Worm (Caenorhabditis elegans): ENCODE measurements around the gene F54C9.7.
A peak's percentile ranks its signal among the peaks of the same experiment; 100 is the strongest.

F54C9.7 gene

ce11 chrII:8562002-8562401, 11.1 kb upstream of the F54C9.7 start, which contains the start of gene F54C9.14:
Gene F54C9.14 (plus strand): TSS chrII:8562302.
- no peak for TF ChIP-seq ztf-11 (tag; optimal IDR thresholded peaks at IDR 0.05)
- TF ChIP-seq nhr-237 (tag; optimal IDR thresholded peaks at IDR 0.05), result no peak
- TF ChIP-seq ceh-43 (GFP tag; optimal IDR thresholded peaks at IDR 0.05), result no peak
- no peak for TF ChIP-seq unc-120 (tag; optimal IDR thresholded peaks at IDR 0.05; ENCODE audit: poor library complexity, severe bottlenecking)
- TF ChIP-seq pha-4 (tag; optimal IDR thresholded peaks at IDR 0.05), result no peak
- TF ChIP-seq snpc-4 (tag; optimal IDR thresholded peaks at IDR 0.05), result no peak
- TF ChIP-seq ham-2 (GFP tag; optimal IDR thresholded peaks at IDR 0.05), result no peak
- no peak for TF ChIP-seq bed-3 (GFP tag; optimal IDR thresholded peaks at IDR 0.05)
- TF ChIP-seq elt-3 (tag; optimal IDR thresholded peaks at IDR 0.05), result no peak
- TF ChIP-seq ces-1 (GFP tag; optimal IDR thresholded peaks at IDR 0.05), result no peak
- TF ChIP-seq unc-62 (GFP tag; optimal IDR thresholded peaks at IDR 0.05), result no peak
- TF ChIP-seq mls-2 (tag; optimal IDR thresholded peaks at IDR 0.05), result no peak

ce11 chrII:8566039-8566438, 7.1 kb upstream of the F54C9.7 start, which contains the start of gene stc-1:
Gene stc-1 (minus strand): TSS chrII:8566139.
- no peak for TF ChIP-seq nhr-12 (tag; optimal IDR thresholded peaks at IDR 0.05)
- no peak for TF ChIP-seq cnd-1 (tag; optimal IDR thresholded peaks at IDR 0.05)
- TF ChIP-seq ham-2 (GFP tag; optimal IDR thresholded peaks at IDR 0.05), result no peak
- TF ChIP-seq lsy-2 (tag; optimal IDR thresholded peaks at IDR 0.05), result peak; percentile 65
- peak; percentile 10 for TF ChIP-seq mep-1 (tag; optimal IDR thresholded peaks at IDR 0.05)
- TF ChIP-seq sptf-1 (tag; optimal IDR thresholded peaks at IDR 0.05), result no peak
- no peak for TF ChIP-seq snpc-4 (tag; optimal IDR thresholded peaks at IDR 0.05)
- no peak for TF ChIP-seq lin-13 (tag; optimal IDR thresholded peaks at IDR 0.05)
- TF ChIP-seq unc-120 (tag; optimal IDR thresholded peaks at IDR 0.05; ENCODE audit: poor library complexity, severe bottlenecking), result peak; percentile 28
- TF ChIP-seq ces-1 (GFP tag; optimal IDR thresholded peaks at IDR 0.05), result peak; percentile 10
- TF ChIP-seq drap-1 (GFP tag; optimal IDR thresholded peaks at IDR 0.05), result no peak
- no peak for TF ChIP-seq mab-5 (tag; optimal IDR thresholded peaks at IDR 0.05)
- no peak for TF ChIP-seq zip-8 (tag; optimal IDR thresholded peaks at IDR 0.05)
- TF ChIP-seq nhr-28 (tag; optimal IDR thresholded peaks at IDR 0.05), result no peak
- TF ChIP-seq elt-1 (tag; optimal IDR thresholded peaks at IDR 0.05; ENCODE audit: borderline replicate concordance, insufficient read depth), result no peak
- no peak for TF ChIP-seq M03D4.4 (tag; optimal IDR thresholded peaks at IDR 0.05)

- TF ChIP-seq ces-1 (GFP tag; optimal IDR thresholded peaks at IDR 0.05) (no peak), unc-39 (tag; optimal IDR thresholded peaks at IDR 0.05) (no peak), ceh-39 (tag; optimal IDR thresholded peaks at IDR 0.05) (no peak), zip-8 (tag; optimal IDR thresholded peaks at IDR 0.05) (no peak)
Measured at ce11 chrII:8566806-8567266, 6.3 kb upstream of the F54C9.7 start, which contains the start of gene F54C9.3. Gene F54C9.3 (minus strand): TSS chrII:8566856.

ce11 chrII:8568234-8568969, 4.7 kb upstream of the F54C9.7 start:
- no peak for TF ChIP-seq hlh-1 (tag; optimal IDR thresholded peaks at IDR 0.05)
- TF ChIP-seq sptf-1 (tag; optimal IDR thresholded peaks at IDR 0.05), result no peak
- TF ChIP-seq unc-39 (tag; optimal IDR thresholded peaks at IDR 0.05), result no peak
- no peak for TF ChIP-seq mls-2 (tag; optimal IDR thresholded peaks at IDR 0.05)
- no peak for TF ChIP-seq sem-2 (GFP tag; optimal IDR thresholded peaks at IDR 0.05)
- no peak for TF ChIP-seq bed-3 (GFP tag; optimal IDR thresholded peaks at IDR 0.05)
- no peak for TF ChIP-seq lsy-2 (tag; optimal IDR thresholded peaks at IDR 0.05)
- no peak for TF ChIP-seq blmp-1 (tag; optimal IDR thresholded peaks at IDR 0.05)
- TF ChIP-seq elt-1 (tag; optimal IDR thresholded peaks at IDR 0.05; ENCODE audit: borderline replicate concordance, insufficient read depth), result no peak
- TF ChIP-seq snpc-4 (tag; optimal IDR thresholded peaks at IDR 0.05), result no peak
- TF ChIP-seq M03D4.4 (tag; optimal IDR thresholded peaks at IDR 0.05), result no peak
- TF ChIP-seq nhr-76 (tag; optimal IDR thresholded peaks at IDR 0.05), result no peak
- no peak for TF ChIP-seq flh-1 (GFP tag; optimal IDR thresholded peaks at IDR 0.05)
- no peak for TF ChIP-seq ceh-39 (tag; optimal IDR thresholded peaks at IDR 0.05)
- TF ChIP-seq tbx-8 (GFP tag; optimal IDR thresholded peaks at IDR 0.05), result no peak
- TF ChIP-seq nhr-237 (tag; optimal IDR thresholded peaks at IDR 0.05), result no peak
